Fruit fly (Drosophila melanogaster) whole organism: ENCODE measurements around the gene CCAP.

Source experiments
- pan ChIP-seq: fragments of >200 bp; optimal IDR thresholded peaks from 2 replicates; lab custom pipeline; 2017
- psq ChIP-seq: fragments of >200 bp; optimal IDR thresholded peaks from 2 replicates; lab custom pipeline; 2017

DNA sequence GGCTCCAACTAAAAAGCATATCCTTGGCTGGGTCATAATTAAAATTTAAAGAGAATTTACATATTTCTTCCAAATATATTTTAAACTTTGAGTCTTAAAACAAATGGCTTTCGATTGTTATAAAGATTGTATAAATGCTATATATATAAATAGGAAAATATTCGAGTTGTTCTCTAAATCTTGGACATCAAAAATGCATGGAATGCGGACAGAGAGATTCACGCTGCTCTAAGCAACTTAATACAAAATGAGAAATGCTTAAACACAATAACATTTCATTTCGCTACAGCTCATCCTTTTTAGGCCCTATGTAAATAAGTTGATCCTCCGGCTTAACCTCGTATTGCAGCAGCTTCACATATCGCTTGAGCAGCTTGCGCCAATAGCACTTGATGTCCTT is 47.1 kb upstream of the CCAP start, which contains the start of gene CG31139:
- TF ChIP-seq pan (lab: Kevin White, UChicago) (no peak), psq (lab: Kevin White, UChicago) (no peak)
